Fruit fly (Drosophila melanogaster) whole organism, embryonic: ENCODE measurements around the gene CG4313.

ENCODE experiments used
- ATbp ChIP-seq: fragments of 200-800 bp; sonication (Bioruptor generic); optimal IDR thresholded peaks from 2 replicates; lab custom pipeline; 2017; ENCODE audit warnings: missing biosample characterization, mild to moderate bottlenecking, missing genetic modification characterization, missing genetic modification reagents
- Adf1 ChIP-seq: fragments of 200-800 bp; sonication (Bioruptor generic); IDR thresholded peaks from 2 replicates; pipeline ENCODE4 v1.3.6; 2022; ENCODE audit warnings: missing biosample characterization, missing genetic modification characterization
- Atf6 ChIP-seq: fragments of 200-800 bp; sonication (Bioruptor generic); IDR thresholded peaks from 2 replicates; pipeline ENCODE4 v1.3.6; 2022; ENCODE audit warnings: missing biosample characterization, missing genetic modification characterization
- C15 ChIP-seq: fragments of 200-800 bp; sonication (Bioruptor generic); IDR thresholded peaks from 3 replicates; pipeline ENCODE4 v1.3.6; 2022; ENCODE audit warnings: missing biosample characterization, missing genetic modification characterization
- CG1024 ChIP-seq: fragments of 200-800 bp; sonication (Bioruptor generic); IDR thresholded peaks from 2 replicates; pipeline ENCODE4 v1.3.6; 2022; ENCODE audit warnings: missing biosample characterization, missing genetic modification characterization
- CG11085 ChIP-seq: fragments of 200-800 bp; sonication (Bioruptor generic); IDR thresholded peaks from 2 replicates; pipeline ENCODE4 v1.3.6; 2022; ENCODE audit warnings: missing biosample characterization, missing genetic modification characterization
- CG12744 ChIP-seq: fragments of 200-800 bp; sonication (Bioruptor generic); optimal IDR thresholded peaks from 2 replicates; lab custom pipeline; 2016; ENCODE audit warnings: missing biosample characterization, missing genetic modification characterization
- CG13624 ChIP-seq: fragments of 200-800 bp; sonication (Bioruptor generic); optimal IDR thresholded peaks from 2 replicates; lab custom pipeline; 2016; ENCODE audit warnings: missing biosample characterization, missing genetic modification characterization
- CG15011 ChIP-seq: fragments of 200-800 bp; sonication (Bioruptor generic); optimal IDR thresholded peaks from 3 replicates; lab custom pipeline; 2018; ENCODE audit warnings: missing biosample characterization, mild to moderate bottlenecking, missing genetic modification characterization
- CG15514 ChIP-seq: fragments of 200-800 bp; sonication (Bioruptor generic); optimal IDR thresholded peaks from 3 replicates; lab custom pipeline; 2017; ENCODE audit warnings: missing biosample characterization, missing genetic modification characterization, mild to moderate bottlenecking, moderate library complexity, missing genetic modification reagents
- CG15696 ChIP-seq: fragments of 200-800 bp; sonication (Bioruptor generic); optimal IDR thresholded peaks from 2 replicates; lab custom pipeline; 2019; ENCODE audit warnings: missing biosample characterization, mild to moderate bottlenecking, missing genetic modification characterization, moderate library complexity
- CG17186 ChIP-seq: fragments of 200-800 bp; sonication (Bioruptor generic); optimal IDR thresholded peaks from 3 replicates; lab custom pipeline; 2017; ENCODE audit warnings: missing biosample characterization, missing genetic modification reagents, missing genetic modification characterization
- CG17912 ChIP-seq: fragments of 200-800 bp; sonication (Bioruptor generic); optimal IDR thresholded peaks from 2 replicates; lab custom pipeline; 2018; ENCODE audit warnings: missing biosample characterization, mild to moderate bottlenecking, missing genetic modification characterization
- CG30403 ChIP-seq: fragments of 200-800 bp; sonication (Bioruptor generic); optimal IDR thresholded peaks from 3 replicates; lab custom pipeline; 2016; ENCODE audit warnings: missing biosample characterization, missing genetic modification characterization
- CG4328 ChIP-seq: fragments of 200-800 bp; sonication (Bioruptor generic); optimal IDR thresholded peaks from 3 replicates; lab custom pipeline; 2017; ENCODE audit warnings: missing biosample characterization, missing genetic modification reagents, missing genetic modification characterization
- CG4617 ChIP-seq: fragments of 200-800 bp; sonication (Bioruptor generic); optimal IDR thresholded peaks from 3 replicates; lab custom pipeline; 2016; ENCODE audit warnings: missing biosample characterization, missing genetic modification characterization, borderline replicate concordance
- CG4730 ChIP-seq: fragments of 200-800 bp; sonication (Bioruptor generic); IDR thresholded peaks from 2 replicates; pipeline ENCODE4 v1.3.6; 2022; ENCODE audit warnings: missing biosample characterization, missing genetic modification characterization
- CG5180 ChIP-seq: fragments of 200-800 bp; sonication (Bioruptor generic); optimal IDR thresholded peaks from 3 replicates; lab custom pipeline; 2017; ENCODE audit warnings: missing biosample characterization, missing genetic modification characterization, mild to moderate bottlenecking, moderate library complexity, missing genetic modification reagents
- CG6765 ChIP-seq: fragments of 200-800 bp; sonication (Bioruptor generic); optimal IDR thresholded peaks from 3 replicates; lab custom pipeline; 2017; ENCODE audit warnings: missing biosample characterization, mild to moderate bottlenecking, missing genetic modification characterization
- CG8281 ChIP-seq: fragments of 200-800 bp; sonication (Bioruptor generic); optimal IDR thresholded peaks from 2 replicates; lab custom pipeline; 2018; ENCODE audit warnings: missing biosample characterization, mild to moderate bottlenecking, missing genetic modification characterization, moderate library complexity
- CG8944 ChIP-seq: fragments of 200-800 bp; sonication (Bioruptor generic); optimal IDR thresholded peaks from 3 replicates; lab custom pipeline; 2016; ENCODE audit warnings: missing biosample characterization, missing genetic modification characterization
- D19A ChIP-seq: fragments of 200-800 bp; optimal IDR thresholded peaks from 3 replicates; lab custom pipeline; 2019; ENCODE audit warnings: missing biosample characterization, mild to moderate bottlenecking, missing genetic modification characterization, moderate library complexity
- Gug ChIP-seq: fragments of 200-800 bp; sonication (Bioruptor generic); IDR thresholded peaks from 4 replicates; pipeline ENCODE4 v1.3.6; 2022; ENCODE audit warnings: missing biosample characterization, missing genetic modification characterization
- H15 ChIP-seq: fragments of 200-800 bp; sonication (Bioruptor generic); IDR thresholded peaks from 3 replicates; pipeline ENCODE4 v1.3.6; 2022; ENCODE audit warnings: missing biosample characterization, missing genetic modification characterization
- HLH4C ChIP-seq: fragments of 200-800 bp; sonication (Bioruptor generic); IDR thresholded peaks from 3 replicates; pipeline ENCODE4 v1.3.6; 2022; ENCODE audit warnings: missing biosample characterization, missing genetic modification characterization; ENCODE audit not compliant: partially characterized antibody
- Hmr ChIP-seq: fragments of 200-800 bp; sonication (Bioruptor generic); optimal IDR thresholded peaks from 3 replicates; lab custom pipeline; 2017; ENCODE audit warnings: mild to moderate bottlenecking, missing biosample characterization, missing genetic modification reagents, missing genetic modification characterization
- Hr78 ChIP-seq, 2 experiments: fragments of 200-800 bp in 1 of 2; fragments of >200 bp in 1 of 2; sonication (Bioruptor generic) in 1 of 2; optimal IDR thresholded peaks; 2 replicates each; lab custom pipeline; 2017 to 2019; ENCODE audit warnings: missing biosample characterization in 2 of 2, missing genetic modification characterization in 2 of 2, mild to moderate bottlenecking in 1 of 2, moderate library complexity in 1 of 2
- Nf-YA ChIP-seq: fragments of 200-800 bp; sonication (Bioruptor generic); IDR thresholded peaks from 2 replicates; pipeline ENCODE4 v1.3.6; 2022; ENCODE audit warnings: missing biosample characterization, missing genetic modification characterization
- Six4 ChIP-seq: fragments of 200-800 bp; sonication (Bioruptor generic); optimal IDR thresholded peaks from 2 replicates; lab custom pipeline; 2016; ENCODE audit warnings: missing biosample characterization, missing genetic modification characterization
- TFAM ChIP-seq: fragments of 200-800 bp; sonication (Bioruptor generic); optimal IDR thresholded peaks from 2 replicates; lab custom pipeline; 2017; ENCODE audit warnings: missing biosample characterization, missing genetic modification characterization, inconsistent platforms
- amos ChIP-seq: fragments of 200-800 bp; sonication (Bioruptor generic); IDR thresholded peaks from 2 replicates; pipeline ENCODE4 v1.3.6; 2022; ENCODE audit warnings: missing biosample characterization, missing genetic modification characterization; ENCODE audit not compliant: partially characterized antibody
- cas ChIP-seq: fragments of 200-800 bp; sonication (Bioruptor generic); IDR thresholded peaks from 2 replicates; pipeline ENCODE4 v1.3.6; 2022; ENCODE audit warnings: missing biosample characterization, missing genetic modification characterization
- cwo ChIP-seq: fragments of 200-800 bp; sonication (Bioruptor generic); optimal IDR thresholded peaks from 3 replicates; lab custom pipeline; 2017; ENCODE audit warnings: missing biosample characterization, missing genetic modification characterization, mild to moderate bottlenecking, moderate library complexity, missing genetic modification reagents
- dimm ChIP-seq: fragments of 200-800 bp; sonication (Bioruptor generic); IDR thresholded peaks from 2 replicates; pipeline ENCODE4 v1.3.6; 2022; ENCODE audit warnings: missing biosample characterization, missing genetic modification characterization
- dpn ChIP-seq, 2 experiments: fragments of 200-800 bp; sonication (Bioruptor generic); optimal IDR thresholded peaks; 3 replicates each; lab custom pipeline; 2016; ENCODE audit warnings: missing biosample characterization in 2 of 2, missing genetic modification characterization in 2 of 2
- her ChIP-seq: fragments of 200-800 bp; sonication (Bioruptor generic); optimal IDR thresholded peaks from 2 replicates; lab custom pipeline; 2016; ENCODE audit warnings: missing biosample characterization, missing genetic modification characterization
- hkb ChIP-seq, 2 experiments: fragments of 200-800 bp in 1 of 2; fragments of >200 bp in 1 of 2; sonication (Bioruptor generic) in 1 of 2; IDR thresholded peaks in 1 of 2; optimal IDR thresholded peaks in 1 of 2; 2 replicates each; pipeline versions ENCODE4 v1.3.6 to Lab custom; 2017 to 2022; ENCODE audit warnings: missing biosample characterization in 1 of 2, missing genetic modification characterization in 1 of 2
- jing ChIP-seq: fragments of 200-800 bp; sonication (Bioruptor generic); optimal IDR thresholded peaks from 2 replicates; lab custom pipeline; 2018; ENCODE audit warnings: missing biosample characterization, mild to moderate bottlenecking, missing genetic modification characterization
- org-1 ChIP-seq: fragments of 200-800 bp; sonication (Bioruptor generic); optimal IDR thresholded peaks from 2 replicates; lab custom pipeline; 2017; ENCODE audit warnings: missing biosample characterization, missing genetic modification characterization
- pb ChIP-seq: fragments of 200-800 bp; sonication (Bioruptor generic); optimal IDR thresholded peaks from 3 replicates; lab custom pipeline; 2016; ENCODE audit warnings: missing biosample characterization, missing genetic modification characterization
- row ChIP-seq: fragments of 200-800 bp; sonication (Bioruptor generic); IDR thresholded peaks from 3 replicates; pipeline ENCODE4 v1.3.6; 2022; ENCODE audit warnings: missing biosample characterization, missing genetic modification characterization
- sc ChIP-seq, 3 experiments: fragments of >200 bp in 2 of 3; fragments of 200-800 bp in 1 of 3; sonication (Bioruptor generic) in 1 of 3; optimal IDR thresholded peaks; 2 replicates in 2 of 3; 3 replicates in 1 of 3; lab custom pipeline; 2017; ENCODE audit warnings: mild to moderate bottlenecking in 1 of 3, missing biosample characterization in 1 of 3, missing genetic modification characterization in 1 of 3, missing genetic modification reagents in 1 of 3
- sd ChIP-seq: fragments of 200-800 bp; sonication (Bioruptor generic); optimal IDR thresholded peaks from 3 replicates; lab custom pipeline; 2018; ENCODE audit warnings: missing biosample characterization, mild to moderate bottlenecking, missing genetic modification characterization, moderate library complexity
- tio ChIP-seq: fragments of 200-800 bp; sonication (Bioruptor generic); optimal IDR thresholded peaks from 2 replicates; lab custom pipeline; 2017; ENCODE audit warnings: missing biosample characterization, missing genetic modification characterization, inconsistent platforms
- vvl ChIP-seq: fragments of 200-800 bp; sonication (Bioruptor generic); IDR thresholded peaks from 2 replicates; pipeline ENCODE4 v1.3.6; 2022; ENCODE audit warnings: missing biosample characterization, missing genetic modification characterization
- wor ChIP-seq: fragments of 200-800 bp; sonication (Bioruptor generic); IDR thresholded peaks from 2 replicates; pipeline ENCODE4 v1.3.6; 2022; ENCODE audit warnings: missing biosample characterization, missing genetic modification characterization
- zfh1 ChIP-seq: fragments of 200-800 bp; sonication (Bioruptor generic); IDR thresholded peaks from 3 replicates; pipeline ENCODE4 v1.3.6; 2022; ENCODE audit warnings: missing biosample characterization, missing genetic modification characterization

The CG4313 gene

DNA sequence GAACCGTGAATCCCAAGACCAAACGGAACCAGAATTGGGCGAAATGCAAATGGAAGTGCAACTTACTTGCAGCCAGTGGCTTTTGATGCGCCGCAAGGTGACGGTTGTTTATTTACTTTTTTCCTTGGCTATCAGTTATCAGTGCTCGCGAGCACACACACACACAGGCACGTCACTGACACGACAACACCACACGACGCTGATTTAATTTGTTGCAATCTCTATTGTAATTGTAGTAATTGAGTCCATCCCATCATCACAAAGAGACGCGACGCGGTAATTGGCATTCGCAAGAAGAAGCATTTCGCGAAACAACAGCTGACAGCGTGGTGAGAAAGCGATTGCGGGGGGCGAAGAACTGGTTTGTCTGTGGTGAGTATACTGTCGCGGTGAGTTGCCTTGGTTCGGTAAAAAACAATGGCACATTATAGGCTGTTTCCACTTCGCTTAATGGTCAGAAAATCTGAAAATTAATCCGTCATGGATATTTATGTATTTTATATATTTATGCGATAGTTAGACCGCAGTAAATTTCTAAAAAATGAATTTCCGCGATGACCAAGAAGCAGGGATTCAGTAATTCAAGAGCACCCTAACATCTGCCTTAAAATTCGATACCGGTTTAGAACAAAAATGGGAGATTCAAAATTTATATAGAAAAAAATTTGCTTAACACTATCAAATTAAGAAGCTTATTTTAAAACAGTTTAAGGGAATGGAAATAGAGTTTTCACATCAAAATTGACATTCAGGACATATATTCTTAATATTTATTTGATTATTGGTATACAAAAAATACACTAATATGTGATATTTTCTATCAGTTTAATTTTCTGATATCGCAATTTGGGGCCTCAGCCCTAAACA, 546 bp downstream of the CG4313 start, which contains the start of the genes Actn and usp (continued):
- no peak for TF ChIP-seq CG17912 (GFP tag; lab: Kevin White, UChicago)
- TF ChIP-seq CG5180 (GFP tag; lab: Kevin White, UChicago): no peak
- TF ChIP-seq sd (tag; lab: Kevin White, UChicago): no peak
- TF ChIP-seq CG8281 (tag; lab: Kevin White, UChicago): no peak
- TF ChIP-seq CG15011 (GFP tag; lab: Kevin White, UChicago): no peak
- no peak for TF ChIP-seq wor (GFP tag; lab: Robert Waterston, UW)
- no peak for TF ChIP-seq sc (optimal IDR thresholded peaks at IDR 0.05; lab: Kevin White, UChicago)
- TF ChIP-seq sc (GFP tag; optimal IDR thresholded peaks at IDR 0.05; lab: Kevin White, UChicago): no peak
- peak; percentile 63 for TF ChIP-seq CG1024 (GFP tag; lab: Robert Waterston, UW)
- TF ChIP-seq row (GFP tag; lab: Robert Waterston, UW): peak; percentile 76
- TF ChIP-seq HLH4C (GFP tag; lab: Robert Waterston, UW): no peak
- TF ChIP-seq dpn (GFP tag; optimal IDR thresholded peaks at IDR 0.05; lab: Kevin White, UChicago): peak in 1 of 2 experiments; percentile 8
- no peak for TF ChIP-seq org-1
- no peak for TF ChIP-seq TFAM (GFP tag; lab: Kevin White, UChicago)
- TF ChIP-seq Hmr (GFP tag; lab: Kevin White, UChicago): peak; percentile 12
- no peak for TF ChIP-seq her (GFP tag; lab: Kevin White, UChicago)
- no peak for TF ChIP-seq CG4328 (GFP tag; lab: Kevin White, UChicago)
- no peak for TF ChIP-seq Adf1 (GFP tag; lab: Robert Waterston, UW)
- TF ChIP-seq Atf6 (GFP tag; lab: Robert Waterston, UW): no peak
- TF ChIP-seq amos (GFP tag; lab: Robert Waterston, UW): peak; percentile 10; the same call in 1 of the 2 replicates
- TF ChIP-seq CG8944 (GFP tag; lab: Kevin White, UChicago): no peak
- TF ChIP-seq pb: no peak
- TF ChIP-seq ATbp (GFP tag; lab: Kevin White, UChicago): no peak
- TF ChIP-seq Six4 (GFP tag; lab: Kevin White, UChicago): no peak
- TF ChIP-seq vvl: peak; percentile 75
- TF ChIP-seq H15: no peak
- peak; percentile 23 for TF ChIP-seq CG15696 (tag; lab: Kevin White, UChicago)
- TF ChIP-seq C15 (GFP tag; lab: Robert Waterston, UW): no peak
- no peak for TF ChIP-seq tio
- no peak for TF ChIP-seq CG4617
- TF ChIP-seq cwo (GFP tag; lab: Kevin White, UChicago): no peak
- no peak for TF ChIP-seq CG13624 (GFP tag; lab: Kevin White, UChicago)
- TF ChIP-seq Nf-YA: no peak
- no peak for TF ChIP-seq CG12744
- TF ChIP-seq dimm (GFP tag; lab: Robert Waterston, UW): no peak
- peak; percentile 96 for TF ChIP-seq CG15514 (GFP tag; lab: Kevin White, UChicago)
- no peak for TF ChIP-seq Gug
- TF ChIP-seq jing (GFP tag; lab: Kevin White, UChicago): no peak
- TF ChIP-seq cas (GFP tag; lab: Robert Waterston, UW): no peak
- no peak for TF ChIP-seq CG6765 (GFP tag; lab: Kevin White, UChicago)
- no peak for TF ChIP-seq CG17186 (GFP tag; lab: Kevin White, UChicago)
- peak; percentile 13; the same call in 1 of the 3 replicates for TF ChIP-seq zfh1
- TF ChIP-seq Hr78 (GFP tag; optimal IDR thresholded peaks at IDR 0.05; lab: Kevin White, UChicago): peak in 1 of 2 experiments; percentile 53
- TF ChIP-seq D19A: peak; percentile 40
- no peak for TF ChIP-seq CG4730 (GFP tag; lab: Robert Waterston, UW)
- TF ChIP-seq hkb (optimal IDR thresholded peaks at IDR 0.05; lab: Kevin White, UChicago): no peak
- TF ChIP-seq hkb (GFP tag; IDR thresholded peaks at IDR 0.05; lab: Robert Waterston, UW): peak; percentile 31; the same call in 1 of the 2 replicates
- no peak for TF ChIP-seq CG11085 (GFP tag; lab: Robert Waterston, UW)
- TF ChIP-seq CG30403 (GFP tag; lab: Kevin White, UChicago): peak; percentile 10
